Worm (Caenorhabditis elegans) whole organism, L2 larva: ENCODE results near the gene T04A11.4.

Source experiments
- aly-2 ChIP-seq: fragments of 150-350 bp; optimal IDR thresholded peaks from 2 replicates; lab custom pipeline; 2014; ENCODE audit warnings: missing biosample characterization, missing genetic modification characterization
- elt-1 ChIP-seq: fragments of 150-350 bp; optimal IDR thresholded peaks from 2 replicates; lab custom pipeline; 2014; ENCODE audit warnings: missing biosample characterization, missing genetic modification characterization
- elt-3 ChIP-seq: sonication (generic microtip); optimal IDR thresholded peaks from 2 replicates; lab custom pipeline; 2017; ENCODE audit warnings: missing biosample characterization, missing genetic modification characterization
- lin-13 ChIP-seq: fragments of 150-350 bp; optimal IDR thresholded peaks from 2 replicates; lab custom pipeline; 2014; ENCODE audit warnings: missing biosample characterization, missing genetic modification reagents, missing genetic modification characterization
- mbf-1 ChIP-seq: sonication (generic microtip); optimal IDR thresholded peaks from 2 replicates; lab custom pipeline; 2017; ENCODE audit warnings: missing biosample characterization, missing genetic modification characterization
- nhr-11 ChIP-seq: fragments of 150-350 bp; optimal IDR thresholded peaks from 2 replicates; lab custom pipeline; 2014; ENCODE audit warnings: missing biosample characterization, missing genetic modification characterization
- nhr-12 ChIP-seq: fragments of 150-350 bp; optimal IDR thresholded peaks from 2 replicates; lab custom pipeline; 2014; ENCODE audit warnings: missing biosample characterization, missing genetic modification characterization
- nhr-23 ChIP-seq: fragments of 150-350 bp; optimal IDR thresholded peaks from 2 replicates; lab custom pipeline; 2014; ENCODE audit warnings: missing biosample characterization, missing genetic modification reagents, missing genetic modification characterization
- nhr-6 ChIP-seq: fragments of 150-350 bp; optimal IDR thresholded peaks from 2 replicates; lab custom pipeline; 2014; ENCODE audit warnings: missing biosample characterization, missing genetic modification characterization
- peb-1 ChIP-seq: fragments of 150-350 bp; optimal IDR thresholded peaks from 2 replicates; lab custom pipeline; 2014; ENCODE audit warnings: missing biosample characterization, missing genetic modification characterization
- skn-1 ChIP-seq: sonication (generic microtip); optimal IDR thresholded peaks from 2 replicates; lab custom pipeline; 2017; ENCODE audit warnings: missing biosample characterization, missing genetic modification characterization
- snpc-4 ChIP-seq: fragments of 150-350 bp; optimal IDR thresholded peaks from 2 replicates; lab custom pipeline; 2014; ENCODE audit warnings: missing biosample characterization, missing genetic modification characterization

DNA sequence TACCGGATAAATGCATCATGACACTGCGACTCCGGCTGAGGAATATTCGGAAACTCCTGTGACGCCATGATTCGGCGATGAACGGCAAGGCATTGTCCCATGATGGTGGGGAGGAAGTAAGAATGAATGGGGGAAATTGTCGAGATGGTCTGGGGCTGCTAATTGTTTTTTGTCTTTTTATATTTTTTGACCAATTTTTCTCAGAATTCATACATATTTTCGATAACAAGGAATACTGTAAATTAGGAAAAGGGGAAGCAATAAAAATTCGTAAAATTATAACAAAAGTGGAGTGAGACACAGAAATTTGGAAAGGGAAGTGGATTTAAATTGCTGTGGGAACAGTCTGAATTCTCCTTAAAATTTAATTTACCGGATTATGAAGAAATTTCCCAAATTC lies 41.0 kb upstream of the T04A11.4 start, which contains the start of gene eak-4:
- TF ChIP-seq nhr-23 (no peak), aly-2 (tag; lab: Kevin White, UChicago) (no peak), snpc-4 (no peak), mbf-1 (tag; lab: Kevin White, UChicago) (no peak), nhr-6 (tag; lab: Kevin White, UChicago) (no peak), elt-3 (tag; lab: Kevin White, UChicago) (no peak), peb-1 (tag; lab: Kevin White, UChicago) (no peak), lin-13 (GFP tag; lab: Kevin White, UChicago) (no peak), nhr-12 (tag; lab: Kevin White, UChicago) (no peak), skn-1 (no peak), elt-1 (tag; lab: Kevin White, UChicago) (no peak), nhr-11 (tag; lab: Kevin White, UChicago) (no peak)
